Worm (Caenorhabditis elegans) whole organism, young adult: ENCODE measurements around the gene R03H10.7.

Source experiments
- B0261.1 ChIP-seq: sonication (generic microtip); optimal IDR thresholded peaks from 2 replicates; lab custom pipeline; 2016; ENCODE audit warnings: mild to moderate bottlenecking, missing genetic modification characterization, moderate library complexity, missing compliant biosample characterization
- F23B12.7 ChIP-seq: sonication (generic microtip); optimal IDR thresholded peaks from 2 replicates; lab custom pipeline; 2017; ENCODE audit warnings: missing genetic modification characterization, mild to moderate bottlenecking, missing compliant biosample characterization, antibody characterized with exemption, moderate library complexity; ENCODE audit not compliant: insufficient read depth
- K12H6.12 ChIP-seq: fragments of 200-800 bp; sonication (Bioruptor generic); optimal IDR thresholded peaks from 2 replicates; lab custom pipeline; 2018; ENCODE audit warnings: mild to moderate bottlenecking, missing genetic modification characterization, missing compliant biosample characterization
- ccch-3 ChIP-seq: fragments of 200-800 bp; sonication (Bioruptor generic); optimal IDR thresholded peaks from 2 replicates; lab custom pipeline; 2018; ENCODE audit warnings: mild to moderate bottlenecking, missing genetic modification characterization, missing compliant biosample characterization
- ztf-26 ChIP-seq: sonication (generic microtip); optimal IDR thresholded peaks from 2 replicates; lab custom pipeline; 2017; ENCODE audit warnings: missing genetic modification characterization, missing compliant biosample characterization

DNA sequence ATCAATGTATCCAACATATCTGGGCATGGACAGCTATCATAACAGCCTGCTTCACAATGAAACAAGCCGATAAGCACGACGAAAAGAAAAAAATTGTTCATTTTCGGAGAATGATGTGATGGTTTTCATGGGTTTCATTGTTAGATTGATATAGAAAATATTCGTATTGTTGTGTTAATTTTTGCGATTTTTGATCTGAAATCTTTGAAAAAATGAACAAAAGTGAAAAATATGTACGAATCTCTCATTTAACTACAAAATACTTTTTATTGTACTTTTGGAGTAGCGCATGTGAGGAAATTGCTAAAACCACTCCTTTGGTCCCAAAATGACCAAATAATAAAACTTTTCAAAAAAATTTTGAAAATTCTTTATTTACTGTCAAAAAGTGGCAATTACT is 8.2 kb downstream of the R03H10.7 start, which contains the start of gene R03H10.5:
- no peak for TF ChIP-seq F23B12.7 (tag; lab: Kevin White, UChicago)
- TF ChIP-seq ccch-3 (GFP tag; lab: Kevin White, UChicago) = no peak
- TF ChIP-seq K12H6.12 (tag; lab: Kevin White, UChicago) = no peak
- no peak for TF ChIP-seq B0261.1
- TF ChIP-seq ztf-26 (tag; lab: Kevin White, UChicago) = no peak
